Fruit fly (Drosophila melanogaster): ENCODE results near the gene CG10359.

dm6 chr3L:3656867-3657266 lies 44.9 kb downstream of the CG10359 start:
- TF ChIP-seq CG8478 (optimal IDR thresholded peaks at IDR 0.05) (no peak), CTCF (optimal IDR thresholded peaks at IDR 0.05) (no peak)
